Fruit fly (Drosophila melanogaster) whole organism, pupa: ENCODE results near the gene AttD.
A peak's percentile ranks its signal among the peaks of the same experiment; 100 is the strongest.

Experiments used
- CG14655 ChIP-seq: fragments of 200-800 bp; sonication (Bioruptor generic); optimal IDR thresholded peaks from 3 replicates; lab custom pipeline; 2017; ENCODE audit warnings: mild to moderate bottlenecking, missing biosample characterization, missing genetic modification reagents, missing genetic modification characterization
- CG32121 ChIP-seq: fragments of 200-800 bp; sonication (Bioruptor generic); IDR thresholded peaks from 2 replicates; pipeline ENCODE4 v1.3.6; 2022; ENCODE audit warnings: missing biosample characterization, missing genetic modification characterization
- CG4496 ChIP-seq: fragments of 200-800 bp; sonication (Bioruptor generic); IDR thresholded peaks from 3 replicates; pipeline ENCODE4 v1.3.6; 2022; ENCODE audit warnings: missing biosample characterization, missing genetic modification characterization
- EcR ChIP-seq: fragments of 200-800 bp; sonication (Bioruptor generic); optimal IDR thresholded peaks from 3 replicates; lab custom pipeline; 2019; ENCODE audit warnings: missing biosample characterization, missing genetic modification characterization, mild to moderate bottlenecking, moderate library complexity, missing genetic modification reagents
- Pif1A ChIP-seq: fragments of 200-800 bp; sonication (Bioruptor generic); optimal IDR thresholded peaks from 3 replicates; lab custom pipeline; 2016; ENCODE audit warnings: missing biosample characterization, missing genetic modification characterization

DNA sequence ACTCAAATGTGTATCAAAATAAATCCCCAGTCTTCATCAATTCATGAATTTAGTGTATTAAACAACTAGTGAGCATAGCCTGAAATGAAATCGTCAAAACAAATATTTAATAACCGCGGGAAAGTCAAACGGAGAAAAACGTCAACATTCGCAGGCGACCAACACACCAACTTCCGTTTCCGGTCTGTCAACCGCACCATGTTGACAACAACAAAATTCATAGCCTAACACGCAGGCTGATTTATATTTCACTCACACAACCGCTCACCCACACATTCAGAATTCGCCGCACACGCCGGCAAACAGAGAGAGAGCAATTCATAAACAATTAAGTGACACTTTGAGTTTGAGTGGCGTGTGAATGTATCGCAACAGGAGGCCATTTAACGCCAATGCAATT, 30.0 kb downstream of the AttD start:
- TF ChIP-seq Pif1A (no peak), CG32121 (GFP tag; lab: Robert Waterston, UW) (no peak), EcR (GFP tag; lab: Kevin White, UChicago) (no peak), CG4496 (GFP tag; lab: Robert Waterston, UW) (peak; percentile 32; the same call in 1 of the 3 replicates), CG14655 (no peak)
